Worm (Caenorhabditis elegans) whole organism, young adult: Measurements from ENCODE around the gene R11H6.2.

ENCODE experiments used
- B0019.2 ChIP-seq: fragments of 200-800 bp; sonication (Bioruptor generic); conservative IDR thresholded peaks from 2 replicates; pipeline ENCODE4 v1.3.6; 2022; ENCODE audit warnings: missing genetic modification reagents, missing genetic modification characterization, missing compliant biosample characterization
- B0261.1 ChIP-seq: sonication (generic microtip); optimal IDR thresholded peaks from 2 replicates; lab custom pipeline; 2016; ENCODE audit warnings: mild to moderate bottlenecking, missing genetic modification characterization, moderate library complexity, missing compliant biosample characterization
- C06A6.2 ChIP-seq: fragments of 200-800 bp; sonication (Bioruptor generic); conservative IDR thresholded peaks from 2 replicates; pipeline ENCODE4 v1.3.6; 2022; ENCODE audit warnings: missing genetic modification characterization, missing compliant biosample characterization
- C17E4.6 ChIP-seq: fragments of 200-800 bp; sonication (Bioruptor generic); IDR thresholded peaks from 2 replicates; pipeline ENCODE4 v1.3.6; 2022; ENCODE audit warnings: missing genetic modification reagents, missing genetic modification characterization, missing compliant biosample characterization
- F22D6.2 ChIP-seq: sonication (generic microtip); optimal IDR thresholded peaks from 2 replicates; lab custom pipeline; 2016; ENCODE audit warnings: mild to moderate bottlenecking, missing genetic modification characterization, missing compliant biosample characterization
- F23B12.7 ChIP-seq: sonication (generic microtip); optimal IDR thresholded peaks from 2 replicates; lab custom pipeline; 2017; ENCODE audit warnings: missing genetic modification characterization, mild to moderate bottlenecking, missing compliant biosample characterization, antibody characterized with exemption, moderate library complexity; ENCODE audit not compliant: insufficient read depth
- F33H1.4 ChIP-seq: fragments of 200-800 bp; sonication (Bioruptor generic); IDR thresholded peaks from 2 replicates; pipeline ENCODE4 v1.3.6; 2022; ENCODE audit warnings: missing genetic modification reagents, missing genetic modification characterization, missing compliant biosample characterization
- F37B4.10 ChIP-seq: fragments of 200-800 bp; sonication (Bioruptor generic); IDR thresholded peaks from 2 replicates; pipeline ENCODE4 v1.3.6; 2022; ENCODE audit warnings: missing genetic modification characterization, missing compliant biosample characterization
- F52B5.7 ChIP-seq: sonication (generic microtip); optimal IDR thresholded peaks from 2 replicates; lab custom pipeline; 2016; ENCODE audit warnings: mild to moderate bottlenecking, missing genetic modification characterization, missing compliant biosample characterization
- F57C9.4 ChIP-seq: sonication (generic microtip); optimal IDR thresholded peaks from 2 replicates; lab custom pipeline; 2017; ENCODE audit warnings: mild to moderate bottlenecking, missing genetic modification characterization, missing compliant biosample characterization
- K11D2.4 ChIP-seq: fragments of 200-800 bp; sonication (Bioruptor generic); IDR thresholded peaks from 2 replicates; pipeline ENCODE4 v1.3.6; 2022; ENCODE audit warnings: missing genetic modification reagents, missing genetic modification characterization, missing compliant biosample characterization
- T26A5.8 ChIP-seq: sonication (generic microtip); optimal IDR thresholded peaks from 2 replicates; lab custom pipeline; 2016; ENCODE audit warnings: missing genetic modification characterization, missing compliant biosample characterization
- aptf-3 ChIP-seq: fragments of 200-800 bp; sonication (Bioruptor generic); IDR thresholded peaks from 2 replicates; pipeline ENCODE4 v1.3.6; 2022; ENCODE audit warnings: missing genetic modification characterization, missing compliant biosample characterization
- athp-1 ChIP-seq: sonication (generic microtip); optimal IDR thresholded peaks from 2 replicates; lab custom pipeline; 2017; ENCODE audit warnings: mild to moderate bottlenecking, missing genetic modification characterization, missing compliant biosample characterization
- attf-3 ChIP-seq: fragments of 200-800 bp; sonication (Bioruptor generic); conservative IDR thresholded peaks from 2 replicates; pipeline ENCODE4 v1.3.6; 2022; ENCODE audit warnings: missing genetic modification reagents, missing genetic modification characterization, missing compliant biosample characterization
- ceh-100 ChIP-seq: fragments of 200-800 bp; sonication (Bioruptor generic); IDR thresholded peaks from 2 replicates; pipeline ENCODE4 v1.3.6; 2022; ENCODE audit warnings: missing genetic modification reagents, missing genetic modification characterization, missing compliant biosample characterization
- ceh-27 ChIP-seq: fragments of 200-800 bp; sonication (Bioruptor generic); optimal IDR thresholded peaks from 2 replicates; lab custom pipeline; 2018; ENCODE audit warnings: mild to moderate bottlenecking, missing genetic modification characterization, moderate library complexity, missing compliant biosample characterization
- ceh-40 ChIP-seq: fragments of 200-800 bp; sonication (Bioruptor generic); IDR thresholded peaks from 2 replicates; pipeline ENCODE4 v1.3.6; 2022; ENCODE audit warnings: missing genetic modification characterization, missing compliant biosample characterization
- ceh-79 ChIP-seq: sonication (generic microtip); optimal IDR thresholded peaks from 2 replicates; lab custom pipeline; 2017; ENCODE audit warnings: mild to moderate bottlenecking, missing genetic modification characterization, missing compliant biosample characterization
- ceh-91 ChIP-seq: fragments of 200-800 bp; sonication (Bioruptor generic); IDR thresholded peaks from 2 replicates; pipeline ENCODE4 v1.3.6; 2022; ENCODE audit warnings: missing genetic modification reagents, missing genetic modification characterization, missing compliant biosample characterization
- chd-7 ChIP-seq: sonication (generic microtip); optimal IDR thresholded peaks from 2 replicates; lab custom pipeline; 2016; ENCODE audit warnings: mild to moderate bottlenecking, missing genetic modification characterization, moderate library complexity, missing compliant biosample characterization
- dpff-1 ChIP-seq: sonication (generic microtip); optimal IDR thresholded peaks from 2 replicates; lab custom pipeline; 2017; ENCODE audit warnings: mild to moderate bottlenecking, missing genetic modification characterization, missing compliant biosample characterization
- efl-1 ChIP-seq: fragments of 150-350 bp; optimal IDR thresholded peaks from 2 replicates; lab custom pipeline; 2014; ENCODE audit warnings: missing biosample characterization, missing genetic modification reagents, missing genetic modification characterization
- fkh-3 ChIP-seq: sonication (generic microtip); optimal IDR thresholded peaks from 2 replicates; lab custom pipeline; 2016; ENCODE audit warnings: mild to moderate bottlenecking, missing genetic modification characterization, missing compliant biosample characterization
- hlh-12 ChIP-seq: sonication (generic microtip); optimal IDR thresholded peaks from 2 replicates; lab custom pipeline; 2016; ENCODE audit warnings: missing genetic modification characterization, missing compliant biosample characterization
- hmg-1.2 ChIP-seq: fragments of 200-800 bp; sonication (Bioruptor generic); IDR thresholded peaks from 2 replicates; pipeline ENCODE4 v1.3.6; 2022; ENCODE audit warnings: missing genetic modification reagents, missing genetic modification characterization, missing compliant biosample characterization
- hsf-1 ChIP-seq: fragments of 200-800 bp; sonication (Bioruptor generic); IDR thresholded peaks from 2 replicates; pipeline ENCODE4 v1.3.6; 2022; ENCODE audit warnings: missing genetic modification reagents, missing genetic modification characterization, missing compliant biosample characterization
- let-607 ChIP-seq, 2 experiments: fragments of 200-800 bp in 1 of 2; sonication (Bioruptor generic) in 1 of 2; sonication (generic microtip) in 1 of 2; optimal IDR thresholded peaks; 2 replicates each; lab custom pipeline; 2016 to 2018; ENCODE audit warnings: mild to moderate bottlenecking in 2 of 2, missing compliant biosample characterization in 2 of 2, missing genetic modification characterization in 2 of 2, moderate library complexity in 2 of 2, missing genotype in 1 of 2
- lin-54 ChIP-seq: fragments of 200-800 bp; sonication (Bioruptor generic); optimal IDR thresholded peaks from 2 replicates; lab custom pipeline; 2018; ENCODE audit warnings: mild to moderate bottlenecking, missing genetic modification characterization, missing compliant biosample characterization
- lsl-1 ChIP-seq: fragments of 200-800 bp; sonication (Bioruptor generic); optimal IDR thresholded peaks from 2 replicates; lab custom pipeline; 2018; ENCODE audit warnings: mild to moderate bottlenecking, missing genetic modification characterization, moderate library complexity, missing compliant biosample characterization
- madf-6 ChIP-seq: fragments of 200-800 bp; sonication (Bioruptor generic); IDR thresholded peaks from 2 replicates; pipeline ENCODE4 v1.3.6; 2022; ENCODE audit warnings: missing genetic modification reagents, missing genetic modification characterization, missing compliant biosample characterization
- madf-8 ChIP-seq: fragments of 200-800 bp; sonication (Bioruptor generic); conservative IDR thresholded peaks from 2 replicates; pipeline ENCODE4 v1.3.6; 2022; ENCODE audit warnings: missing genetic modification reagents, missing genetic modification characterization, missing compliant biosample characterization
- mcd-1 ChIP-seq: fragments of 200-800 bp; sonication (Bioruptor generic); IDR thresholded peaks from 2 replicates; pipeline ENCODE4 v1.3.6; 2022; ENCODE audit warnings: missing genetic modification reagents, missing genetic modification characterization, missing compliant biosample characterization
- pbrm-1 ChIP-seq: fragments of 200-800 bp; sonication (Bioruptor generic); IDR thresholded peaks from 2 replicates; pipeline ENCODE4 v1.3.6; 2022; ENCODE audit warnings: missing genetic modification reagents, missing genetic modification characterization, missing compliant biosample characterization
- pha-4 ChIP-seq: fragments of 150-350 bp; sonication (generic microtip); optimal IDR thresholded peaks from 2 replicates; lab custom pipeline; 2014; ENCODE audit warnings: missing biosample characterization, missing genetic modification reagents, missing genetic modification characterization
- rec-8 ChIP-seq, 2 experiments: sonication (generic microtip); optimal IDR thresholded peaks; 2 replicates each; lab custom pipeline; 2016; ENCODE audit warnings: mild to moderate bottlenecking in 2 of 2, missing genetic modification characterization in 2 of 2, missing genetic modification reagents in 2 of 2, missing genotype in 2 of 2, missing biosample characterization in 1 of 2, missing compliant biosample characterization in 1 of 2, moderate library complexity in 1 of 2
- rpc-1 ChIP-seq, 2 experiments: fragments of 150-350 bp in 1 of 2; sonication (generic microtip) in 1 of 2; optimal IDR thresholded peaks; 2 replicates each; lab custom pipeline; 2014 to 2018; ENCODE audit warnings: missing biosample characterization in 1 of 2, missing genetic modification characterization in 1 of 2, missing genetic modification reagents in 1 of 2, missing genotype in 1 of 2
- sea-2 ChIP-seq: fragments of 200-800 bp; sonication (Bioruptor generic); IDR thresholded peaks from 2 replicates; pipeline ENCODE4 v1.3.6; 2022; ENCODE audit warnings: missing genetic modification characterization, missing compliant biosample characterization
- snpc-1.1 ChIP-seq: sonication (generic microtip); optimal IDR thresholded peaks from 2 replicates; lab custom pipeline; 2017; ENCODE audit warnings: missing genetic modification characterization, mild to moderate bottlenecking, missing compliant biosample characterization, antibody characterized with exemption, moderate library complexity, missing genotype, missing genetic modification reagents; ENCODE audit not compliant: insufficient read depth
- somi-1 ChIP-seq: fragments of 200-800 bp; sonication (Bioruptor generic); optimal IDR thresholded peaks from 2 replicates; lab custom pipeline; 2018; ENCODE audit warnings: mild to moderate bottlenecking, missing genetic modification characterization, missing compliant biosample characterization
- tlf-1 ChIP-seq: fragments of 200-800 bp; sonication (Bioruptor generic); optimal IDR thresholded peaks from 2 replicates; lab custom pipeline; 2018; ENCODE audit warnings: mild to moderate bottlenecking, missing genetic modification characterization, missing compliant biosample characterization
- xnd-1 ChIP-seq: sonication (generic microtip); optimal IDR thresholded peaks from 2 replicates; lab custom pipeline; 2016; ENCODE audit warnings: missing genotype, missing genetic modification reagents, missing genetic modification characterization, missing compliant biosample characterization
- ztf-26 ChIP-seq: sonication (generic microtip); optimal IDR thresholded peaks from 2 replicates; lab custom pipeline; 2017; ENCODE audit warnings: missing genetic modification characterization, missing compliant biosample characterization
- ztf-6 ChIP-seq: fragments of 200-800 bp; sonication (Bioruptor generic); IDR thresholded peaks from 2 replicates; pipeline ENCODE4 v1.3.6; 2022; ENCODE audit warnings: missing genetic modification reagents, missing genetic modification characterization, missing compliant biosample characterization

R11H6.2 gene

ce11 chrV:14642016-14642415, 44.2 kb downstream of the R11H6.2 start:
- TF ChIP-seq hlh-12 (tag; lab: Kevin White, UChicago): no peak
- no peak for TF ChIP-seq aptf-3 (GFP tag; lab: Robert Waterston, UW)
- peak; percentile 45 for TF ChIP-seq efl-1 (GFP tag; lab: Kevin White, UChicago)
- peak; percentile 54; the same call in 1 of the 2 replicates for TF ChIP-seq madf-8 (GFP tag; lab: Robert Waterston, UW)
- TF ChIP-seq hmg-1.2 (GFP tag; lab: Robert Waterston, UW): 0 out of 2 replicates have a peak, but pooled peaks have one; percentile 17
- no peak for TF ChIP-seq pbrm-1 (GFP tag; lab: Robert Waterston, UW)
- TF ChIP-seq F23B12.7 (tag; lab: Kevin White, UChicago): no peak
- TF ChIP-seq F33H1.4: 0 out of 2 replicates have a peak, but pooled peaks have one; percentile 28
- TF ChIP-seq madf-6 (GFP tag; lab: Robert Waterston, UW): peak; percentile 78
- TF ChIP-seq B0261.1 (tag; lab: Kevin White, UChicago): no peak
- TF ChIP-seq xnd-1 (tag; lab: Kevin White, UChicago): peak; percentile 21

ce11 chrV:14645817-14646789, 48.3 kb downstream of the R11H6.2 start, which contains the start of the genes rfc-1 and pmp-3:
rfc-1 (minus strand) TSS chrV:14645979.
pmp-3 (plus strand) TSS chrV:14646739.
- TF ChIP-seq F33H1.4: peak; percentile 88
- no peak for TF ChIP-seq T26A5.8 (tag; lab: Kevin White, UChicago)
- peak; percentile 75 for TF ChIP-seq lin-54
- no peak for TF ChIP-seq ceh-100 (GFP tag; lab: Robert Waterston, UW)
- TF ChIP-seq hsf-1 (GFP tag; lab: Robert Waterston, UW): 0 out of 2 replicates have a peak, but pooled peaks have one; percentile 33
- TF ChIP-seq C17E4.6 (GFP tag; lab: Robert Waterston, UW): no peak
- no peak for TF ChIP-seq fkh-3 (tag; lab: Kevin White, UChicago)
- peak; percentile 87 for TF ChIP-seq lsl-1 (GFP tag; lab: Kevin White, UChicago)
- TF ChIP-seq athp-1 (tag; lab: Kevin White, UChicago): no peak
- TF ChIP-seq F52B5.7 (tag; lab: Kevin White, UChicago): no peak
- TF ChIP-seq F22D6.2 (tag; lab: Kevin White, UChicago): no peak
- no peak for TF ChIP-seq somi-1 (GFP tag; lab: Kevin White, UChicago)
- no peak for TF ChIP-seq F57C9.4 (tag; lab: Kevin White, UChicago)
- peak; percentile 81 for TF ChIP-seq mcd-1
- no peak for TF ChIP-seq ceh-27 (GFP tag; lab: Kevin White, UChicago)
- TF ChIP-seq sea-2 (GFP tag; lab: Robert Waterston, UW): no peak
- peak; percentile 56 for TF ChIP-seq snpc-1.1 (tag; lab: Kevin White, UChicago)
- no peak for TF ChIP-seq ztf-26 (tag; lab: Kevin White, UChicago)
- no peak for TF ChIP-seq B0019.2 (GFP tag; lab: Robert Waterston, UW)
- no peak for TF ChIP-seq let-607 (tag; optimal IDR thresholded peaks at IDR 0.05; lab: Kevin White, UChicago)
- no peak for TF ChIP-seq ceh-79 (tag; lab: Kevin White, UChicago)
- peak; percentile 76 for TF ChIP-seq ceh-91 (GFP tag; lab: Robert Waterston, UW)
- TF ChIP-seq tlf-1: no peak
- no peak for TF ChIP-seq pha-4 (tag; lab: Kevin White, UChicago)
- TF ChIP-seq chd-7 (tag; lab: Kevin White, UChicago): no peak
- TF ChIP-seq dpff-1 (tag; lab: Kevin White, UChicago): no peak
- TF ChIP-seq attf-3 (GFP tag; lab: Robert Waterston, UW): no peak
- no peak for TF ChIP-seq rec-8 (tag; optimal IDR thresholded peaks at IDR 0.05; lab: Kevin White, UChicago)
- no peak for TF ChIP-seq C06A6.2 (GFP tag; lab: Robert Waterston, UW)
- TF ChIP-seq F37B4.10 (GFP tag; lab: Robert Waterston, UW): no peak
- no peak for TF ChIP-seq ztf-6 (GFP tag; lab: Robert Waterston, UW)
- TF ChIP-seq rpc-1 (optimal IDR thresholded peaks at IDR 0.05; lab: Kevin White, UChicago): no peak
- TF ChIP-seq rpc-1 (tag; optimal IDR thresholded peaks at IDR 0.05; lab: Kevin White, UChicago): peak; percentile 6
- no peak for TF ChIP-seq K11D2.4
- TF ChIP-seq ceh-40 (GFP tag; lab: Robert Waterston, UW): no peak
